Worm (Caenorhabditis elegans): ENCODE measurements around the gene cif-1.

Gene cif-1

DNA sequence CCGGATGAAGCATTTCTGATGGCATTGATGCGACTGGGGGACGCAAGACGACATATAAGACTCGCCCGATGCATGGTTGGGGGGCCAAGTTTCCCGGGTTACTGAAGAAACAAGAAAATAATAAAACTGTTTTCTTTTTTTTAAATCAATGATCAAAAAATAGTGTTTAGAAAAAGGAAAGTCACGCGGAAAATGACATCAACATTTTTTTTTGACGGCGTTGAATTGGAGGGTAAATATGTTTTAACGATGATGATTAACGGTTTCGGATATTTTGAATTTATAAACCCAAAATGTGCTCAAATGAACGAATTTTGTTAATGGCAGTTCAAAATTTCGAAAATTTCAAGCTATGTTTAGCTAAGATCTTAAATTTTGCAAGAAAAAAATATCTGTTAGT lies 6.6 kb downstream of the cif-1 start, which contains the start of gene ogdh-1:
Gene ogdh-1 (minus strand): TSS at position 101 of the 400 bp plus-strand sequence.
- TF ChIP-seq tbx-11 (GFP tag; IDR thresholded peaks at IDR 0.05), result no peak

DNA sequence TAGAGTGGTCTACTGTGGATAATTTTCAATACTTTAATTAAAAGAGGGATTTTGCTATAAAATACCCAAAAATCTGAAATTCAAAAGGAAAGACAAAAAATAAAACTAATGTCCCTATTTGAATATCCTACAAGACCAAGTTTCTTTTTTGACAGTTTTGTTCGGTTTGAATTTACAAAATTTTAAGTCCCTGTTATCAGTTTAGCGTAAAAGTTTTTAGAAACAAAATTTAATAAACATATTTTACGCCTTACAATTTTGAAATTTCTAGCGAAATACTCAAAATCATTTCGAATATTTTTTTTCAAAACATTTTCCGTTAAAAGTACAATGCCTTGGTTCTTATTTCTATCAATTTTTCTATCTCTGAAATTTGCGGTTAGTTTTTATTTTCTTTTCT lies 18.1 kb downstream of the cif-1 start, which contains the start of gene spe-51:
Gene spe-51 (plus strand): TSS at position 301 of the 400 bp plus-strand sequence.
- TF ChIP-seq flt-1 (GFP tag; IDR thresholded peaks at IDR 0.05), result no peak
- no peak for TF ChIP-seq ama-1 (optimal IDR thresholded peaks at IDR 0.05)

DNA sequence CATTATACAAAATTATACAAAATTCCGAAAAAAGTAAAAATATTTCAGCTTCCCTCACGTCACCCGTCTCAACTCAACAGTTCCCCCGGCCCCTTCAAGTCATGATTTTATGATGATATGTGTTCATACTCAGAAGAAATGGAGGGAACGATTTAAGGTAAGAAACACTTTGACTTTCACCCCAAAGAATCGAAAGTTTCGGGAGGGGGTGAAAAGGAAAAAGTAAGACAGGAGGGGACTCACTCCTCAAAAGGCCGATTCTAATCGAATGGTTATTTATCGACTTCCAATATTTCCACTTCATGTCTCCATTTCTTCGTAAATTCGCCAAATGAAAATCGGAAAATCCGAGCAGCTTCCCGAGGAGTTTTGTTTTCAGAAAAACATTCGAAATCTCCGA lies 22.3 kb downstream of the cif-1 start, which contains the start of gene bus-4:
Gene bus-4 (plus strand): TSS at position 49 of the 400 bp plus-strand sequence.
- no peak for TF ChIP-seq tbx-37 (GFP tag; conservative IDR thresholded peaks at IDR 0.05)
- no peak for TF ChIP-seq hnd-1 (tag; optimal IDR thresholded peaks at IDR 0.05)
- TF ChIP-seq scrt-1 (GFP tag; IDR thresholded peaks at IDR 0.05), result no peak
- no peak for TF ChIP-seq flt-1 (GFP tag; IDR thresholded peaks at IDR 0.05)
- TF ChIP-seq B0310.2 (tag; optimal IDR thresholded peaks at IDR 0.05), result no peak
- no peak for TF ChIP-seq F13C5.2 (tag; optimal IDR thresholded peaks at IDR 0.05)

DNA sequence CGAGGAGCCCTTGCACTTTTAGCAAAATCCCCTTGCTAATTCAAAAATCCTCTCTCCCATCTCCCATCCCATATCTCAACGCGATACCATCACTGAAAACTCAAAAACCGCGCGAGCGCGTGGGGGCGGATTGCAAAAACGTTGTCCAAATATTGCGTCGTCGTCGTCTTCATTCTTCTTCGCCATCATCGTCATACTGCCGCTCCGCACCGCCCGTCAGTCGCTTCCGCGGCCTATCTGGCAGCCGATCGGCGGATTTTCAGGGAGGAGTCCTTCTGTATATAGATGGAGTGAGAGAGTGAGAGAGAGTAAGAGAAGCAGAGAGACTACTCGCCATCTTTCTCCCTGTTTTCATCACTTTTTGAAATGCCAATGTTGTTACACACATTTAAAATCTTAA lies 23.7 kb downstream of the cif-1 start:
- TF ChIP-seq tra-4 (tag; optimal IDR thresholded peaks at IDR 0.05) (no peak), ama-1 (optimal IDR thresholded peaks at IDR 0.05) (no peak), ceh-36 (tag; optimal IDR thresholded peaks at IDR 0.05) (no peak), F13C5.2 (tag; optimal IDR thresholded peaks at IDR 0.05) (no peak), tbx-37 (GFP tag; conservative IDR thresholded peaks at IDR 0.05) (no peak), aly-1 (tag; optimal IDR thresholded peaks at IDR 0.05) (no peak), hmbx-1 (tag; optimal IDR thresholded peaks at IDR 0.05) (no peak), ets-7 (tag; optimal IDR thresholded peaks at IDR 0.05) (no peak), hnd-1 (tag; optimal IDR thresholded peaks at IDR 0.05) (no peak), B0310.2 (tag; optimal IDR thresholded peaks at IDR 0.05) (no peak), pes-1 (GFP tag; IDR thresholded peaks at IDR 0.05) (no peak)

DNA sequence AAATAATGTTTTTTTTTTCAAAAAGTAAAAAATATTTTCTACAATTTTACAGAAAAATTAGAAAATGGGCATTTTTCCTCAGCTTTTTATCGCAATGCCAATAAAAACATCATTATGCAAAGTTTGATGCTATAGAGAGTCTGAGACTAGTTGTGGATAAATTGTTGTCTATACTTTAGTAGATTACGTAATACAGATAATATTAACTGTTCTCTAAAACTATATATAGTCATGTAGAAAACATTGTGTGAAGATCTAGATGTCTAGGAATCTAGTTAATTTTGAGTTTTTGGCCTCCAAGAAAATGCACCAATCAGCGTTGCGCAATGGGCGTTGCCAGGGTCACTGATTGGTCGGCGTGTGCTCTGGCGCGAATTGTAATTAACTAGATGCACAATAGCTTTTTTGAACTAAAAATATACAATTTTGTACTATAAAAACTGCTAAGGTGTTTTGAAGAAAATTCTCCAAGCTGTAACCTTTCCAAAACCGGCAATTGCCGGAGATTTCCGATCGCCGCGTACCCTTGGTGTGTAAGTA lies 24.2 kb downstream of the cif-1 start:
- TF ChIP-seq tra-4 (tag; optimal IDR thresholded peaks at IDR 0.05), result no peak
- TF ChIP-seq aly-1 (tag; optimal IDR thresholded peaks at IDR 0.05), result no peak

DNA sequence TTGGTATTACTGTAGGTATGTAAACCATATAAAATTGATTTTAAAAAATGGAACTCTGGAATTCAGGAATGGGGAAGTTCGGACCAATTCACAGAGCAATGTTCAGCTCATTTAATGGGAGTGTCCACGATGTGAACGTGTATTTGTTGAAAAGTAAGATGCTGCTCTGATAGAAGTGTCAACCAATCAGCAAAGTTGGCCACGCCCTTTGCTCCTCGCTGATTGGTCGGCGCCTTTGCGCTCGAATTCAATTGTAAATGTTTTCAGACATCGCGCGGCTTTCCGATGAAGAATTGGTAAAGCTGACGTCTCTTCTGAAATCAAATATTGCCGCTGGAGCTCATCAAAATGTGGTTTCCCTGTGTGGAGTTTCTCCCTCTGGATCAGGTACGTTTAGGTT lies 27.4 kb downstream of the cif-1 start:
- TF ChIP-seq pes-1 (GFP tag; IDR thresholded peaks at IDR 0.05), result no peak
- no peak for TF ChIP-seq aly-1 (tag; optimal IDR thresholded peaks at IDR 0.05)
- no peak for TF ChIP-seq hmg-4 (GFP tag; optimal IDR thresholded peaks at IDR 0.05)
- TF ChIP-seq ets-7 (tag; optimal IDR thresholded peaks at IDR 0.05), result no peak
- TF ChIP-seq B0310.2 (tag; optimal IDR thresholded peaks at IDR 0.05), result no peak
- TF ChIP-seq tra-4 (tag; optimal IDR thresholded peaks at IDR 0.05), result no peak

DNA sequence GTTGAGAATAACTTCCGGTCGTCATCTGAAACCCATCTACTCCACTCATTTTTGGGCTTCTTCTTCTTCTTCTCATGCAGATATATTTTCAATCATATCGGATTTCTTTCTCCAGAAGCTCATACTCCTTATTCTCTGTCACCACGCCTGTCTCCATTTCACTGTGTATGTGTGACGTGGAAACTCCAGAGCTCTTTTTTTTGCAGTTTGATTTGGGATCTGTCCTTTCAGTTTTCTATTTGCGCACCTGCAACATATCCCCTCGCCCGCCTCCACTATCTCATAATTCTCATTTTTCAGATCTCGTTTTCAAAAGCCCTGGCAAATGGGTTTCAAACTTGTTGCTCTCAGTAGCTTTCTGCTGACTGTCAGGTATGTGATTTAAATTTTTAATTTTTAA lies 31.8 kb downstream of the cif-1 start, which contains the start of gene kin-36:
Gene kin-36 (plus strand): TSS at position 301 of the 400 bp plus-strand sequence.
- TF ChIP-seq scrt-1 (GFP tag; IDR thresholded peaks at IDR 0.05) (no peak), aly-1 (tag; optimal IDR thresholded peaks at IDR 0.05) (no peak), ets-7 (tag; optimal IDR thresholded peaks at IDR 0.05) (no peak), F13C5.2 (tag; optimal IDR thresholded peaks at IDR 0.05) (no peak), ceh-13 (GFP tag; optimal IDR thresholded peaks at IDR 0.05) (no peak), ama-1 (optimal IDR thresholded peaks at IDR 0.05) (no peak), pes-1 (GFP tag; IDR thresholded peaks at IDR 0.05) (no peak), hnd-1 (tag; optimal IDR thresholded peaks at IDR 0.05) (no peak), flt-1 (GFP tag; IDR thresholded peaks at IDR 0.05) (no peak), sea-1 (GFP tag; conservative IDR thresholded peaks at IDR 0.05) (no peak), tbx-11 (GFP tag; IDR thresholded peaks at IDR 0.05) (no peak)

DNA sequence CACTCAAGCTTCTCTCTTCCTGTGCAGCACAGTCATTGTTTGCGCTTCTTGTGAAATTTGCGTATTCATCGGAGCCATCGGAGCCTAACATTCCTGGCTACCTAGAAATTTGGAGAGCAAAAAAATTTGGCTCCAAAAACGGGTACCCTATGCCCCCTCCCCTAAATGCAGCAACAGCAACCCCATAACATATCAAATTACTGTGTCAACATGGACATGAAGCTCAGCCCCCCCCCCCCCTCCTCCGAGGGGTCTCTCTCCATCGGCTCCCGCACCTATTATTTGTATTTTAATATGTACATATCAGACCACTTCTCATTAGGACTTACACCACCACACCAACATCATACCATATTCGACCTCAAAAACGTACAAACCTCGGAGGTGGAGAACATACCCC lies 36.2 kb downstream of the cif-1 start:
- TF ChIP-seq flt-1 (GFP tag; IDR thresholded peaks at IDR 0.05) (no peak), hmg-4 (GFP tag; optimal IDR thresholded peaks at IDR 0.05) (no peak)

DNA sequence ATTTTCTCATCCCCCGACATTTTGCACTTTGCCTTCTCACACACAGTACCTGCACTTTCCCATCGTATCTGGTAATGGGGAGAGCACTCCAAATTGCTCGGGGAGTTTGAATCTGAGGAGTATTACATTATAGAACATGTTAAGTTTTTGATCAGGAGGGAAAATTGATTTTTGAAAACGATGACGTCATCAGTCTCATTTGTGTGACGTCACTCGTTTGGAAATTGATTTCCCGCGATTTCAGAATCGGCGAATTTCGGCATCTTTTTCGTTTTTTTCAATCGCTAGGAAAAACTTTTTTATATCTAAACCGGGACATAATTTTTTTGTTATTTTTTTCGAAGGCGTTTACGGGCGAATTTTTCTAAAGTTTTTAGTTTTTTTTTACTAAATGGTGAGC lies 37.2 kb downstream of the cif-1 start:
- TF ChIP-seq tra-4 (tag; optimal IDR thresholded peaks at IDR 0.05) (no peak), sea-1 (GFP tag; conservative IDR thresholded peaks at IDR 0.05) (no peak), F13C5.2 (tag; optimal IDR thresholded peaks at IDR 0.05) (no peak), tbx-11 (GFP tag; IDR thresholded peaks at IDR 0.05) (no peak), B0310.2 (tag; optimal IDR thresholded peaks at IDR 0.05) (no peak), tbx-37 (GFP tag; conservative IDR thresholded peaks at IDR 0.05) (no peak), hmg-4 (GFP tag; optimal IDR thresholded peaks at IDR 0.05) (no peak), flt-1 (GFP tag; IDR thresholded peaks at IDR 0.05) (no peak), hnd-1 (tag; optimal IDR thresholded peaks at IDR 0.05) (no peak), ceh-13 (GFP tag; optimal IDR thresholded peaks at IDR 0.05) (no peak)

DNA sequence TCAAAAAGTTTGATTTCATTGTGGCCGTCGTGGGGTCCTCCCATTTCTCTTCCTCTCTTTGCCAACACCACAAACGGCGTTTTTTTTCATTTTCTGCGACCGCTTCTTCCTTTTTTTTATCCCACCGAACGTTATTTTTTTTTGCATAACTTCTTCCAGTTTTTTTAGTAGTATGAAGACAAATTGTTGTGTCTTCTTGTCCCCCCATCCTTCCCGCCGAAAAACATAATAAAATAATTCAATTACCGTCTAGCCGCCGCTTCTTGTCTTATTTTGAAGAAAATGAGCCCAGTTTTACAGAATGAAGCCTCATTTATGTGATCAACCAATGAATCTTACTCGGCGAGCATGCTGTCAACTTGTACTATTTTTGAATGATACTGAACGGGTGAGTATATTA lies 41.3 kb downstream of the cif-1 start, which contains the start of gene F29B9.12:
Gene F29B9.12 (plus strand): TSS at position 301 of the 400 bp plus-strand sequence.
- no peak for TF ChIP-seq F13C5.2 (tag; optimal IDR thresholded peaks at IDR 0.05)
- TF ChIP-seq hnd-1 (tag; optimal IDR thresholded peaks at IDR 0.05), result no peak
- TF ChIP-seq ama-1 (optimal IDR thresholded peaks at IDR 0.05), result no peak
- no peak for TF ChIP-seq ceh-13 (GFP tag; optimal IDR thresholded peaks at IDR 0.05)
- TF ChIP-seq ets-7 (tag; optimal IDR thresholded peaks at IDR 0.05), result no peak
- TF ChIP-seq hmg-4 (GFP tag; optimal IDR thresholded peaks at IDR 0.05), result no peak
- no peak for TF ChIP-seq ceh-36 (tag; optimal IDR thresholded peaks at IDR 0.05)
- no peak for TF ChIP-seq scrt-1 (GFP tag; IDR thresholded peaks at IDR 0.05)
- no peak for TF ChIP-seq tbx-37 (GFP tag; conservative IDR thresholded peaks at IDR 0.05)
- no peak for TF ChIP-seq hmbx-1 (tag; optimal IDR thresholded peaks at IDR 0.05)
